Worm (Caenorhabditis elegans) whole organism, L4 larva: ENCODE measurements around the gene nspc-20.

Experiments
- F10B5.3 ChIP-seq: sonication (generic microtip); optimal IDR thresholded peaks from 2 replicates; lab custom pipeline; 2016; ENCODE audit warnings: mild to moderate bottlenecking, missing genetic modification characterization, missing compliant biosample characterization
- dve-1 ChIP-seq: sonication (generic microtip); optimal IDR thresholded peaks from 2 replicates; lab custom pipeline; 2017; ENCODE audit warnings: antibody characterized with exemption, mild to moderate bottlenecking, missing genetic modification characterization, missing compliant biosample characterization; ENCODE audit not compliant: insufficient read depth
- fkh-10 ChIP-seq: fragments of 150-350 bp; optimal IDR thresholded peaks from 2 replicates; lab custom pipeline; 2014; ENCODE audit warnings: missing biosample characterization, missing genetic modification reagents, missing genetic modification characterization
- zfp-3 ChIP-seq: fragments of 200-800 bp; sonication (Bioruptor generic); conservative IDR thresholded peaks from 2 replicates; pipeline ENCODE4 v1.3.6; 2022; ENCODE audit warnings: missing genetic modification reagents, missing genetic modification characterization, missing compliant biosample characterization

- TF ChIP-seq zfp-3 (GFP tag; lab: Robert Waterston, UW) (no peak), F10B5.3 (no peak), fkh-10 (GFP tag; lab: Kevin White, UChicago) (no peak), dve-1 (tag; lab: Kevin White, UChicago) (no peak)
Measured at ce11 chrX:14559519-14560296, 29.7 kb upstream of the nspc-20 start.
